Worm (Caenorhabditis elegans) whole organism, young adult: Measurements from ENCODE around the gene ZK637.15.

ENCODE experiments used
- aptf-2 ChIP-seq: fragments of 200-800 bp; sonication (Bioruptor generic); conservative IDR thresholded peaks from 2 replicates; pipeline ENCODE4 v1.3.6; 2022; ENCODE audit warnings: missing genetic modification reagents, missing genetic modification characterization, missing compliant biosample characterization
- mes-4 ChIP-seq: sonication (generic microtip); optimal IDR thresholded peaks from 2 replicates; lab custom pipeline; 2016; ENCODE audit warnings: missing genotype, missing genetic modification characterization, missing compliant biosample characterization
- pha-4 ChIP-seq: fragments of 150-350 bp; sonication (generic microtip); optimal IDR thresholded peaks from 2 replicates; lab custom pipeline; 2014; ENCODE audit warnings: missing biosample characterization, missing genetic modification reagents, missing genetic modification characterization

DNA sequence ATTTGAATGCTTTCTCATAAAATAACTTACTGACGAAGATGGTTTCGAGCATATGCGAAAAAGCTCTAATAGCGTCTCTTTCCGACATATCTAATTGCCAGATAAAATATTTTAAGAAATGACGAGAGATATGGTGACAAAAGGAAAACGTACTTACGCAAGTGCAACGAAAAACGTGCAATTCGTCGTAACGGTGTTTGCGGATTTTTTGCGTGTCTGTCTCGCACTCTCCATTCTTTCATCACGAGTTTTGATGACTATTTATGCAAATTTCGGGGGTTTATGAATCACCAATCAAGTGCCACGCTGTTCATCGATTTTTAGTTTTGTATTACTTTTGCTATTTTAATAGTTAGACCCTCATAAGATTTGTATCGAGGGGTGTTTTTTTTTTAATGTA lies 30.9 kb upstream of the ZK637.15 start, which contains the start of gene ZK637.14:
- no peak for TF ChIP-seq aptf-2 (GFP tag; lab: Robert Waterston, UW)
- TF ChIP-seq pha-4 (tag; lab: Kevin White, UChicago), result no peak
- TF ChIP-seq mes-4, result no peak
